Fruit fly (Drosophila melanogaster) whole organism: ENCODE measurements around the gene Unc-76.

Experiments used
- CG8478 ChIP-seq: fragments of >200 bp; optimal IDR thresholded peaks from 2 replicates; lab custom pipeline; 2018; ENCODE audit warnings: inconsistent platforms
- psq ChIP-seq: fragments of >200 bp; optimal IDR thresholded peaks from 2 replicates; lab custom pipeline; 2017

- TF ChIP-seq CG8478 (lab: Kevin White, UChicago) (no peak), psq (lab: Kevin White, UChicago) (no peak)
Observed at dm6 chrX:2041312-2041918, 39.0 kb upstream of the Unc-76 start, which contains the start of gene CG4313.
